Fruit fly (Drosophila melanogaster) whole organism, wandering third instar larva: ENCODE data around the gene CG43902.
A peak's percentile ranks its signal among the peaks of the same experiment; 100 is the strongest.

Source experiments
- Abd-B ChIP-seq: fragments of >200 bp; optimal IDR thresholded peaks from 2 replicates; lab custom pipeline; 2017; ENCODE audit warnings: missing biosample characterization, missing genetic modification characterization
- CG32264 ChIP-seq: fragments of 200-800 bp; sonication (Bioruptor generic); optimal IDR thresholded peaks from 2 replicates; lab custom pipeline; 2016; ENCODE audit warnings: missing biosample characterization, missing genetic modification characterization
- CG9705 ChIP-seq: fragments of 200-800 bp; sonication (Bioruptor generic); optimal IDR thresholded peaks from 2 replicates; lab custom pipeline; 2018; ENCODE audit warnings: missing biosample characterization, mild to moderate bottlenecking, missing genetic modification characterization
- Dfd ChIP-seq: fragments of >200 bp; optimal IDR thresholded peaks from 2 replicates; lab custom pipeline; 2017; ENCODE audit warnings: missing biosample characterization, missing genetic modification characterization
- Dif ChIP-seq: fragments of 200-275, 200-300 bp; sonication (Bioruptor generic); optimal IDR thresholded peaks from 2 replicates; lab custom pipeline; 2018; ENCODE audit warnings: missing biosample characterization, missing genetic modification characterization; ENCODE audit not compliant: partially characterized antibody
- GATAd ChIP-seq: sonication (Bioruptor generic); optimal IDR thresholded peaks from 2 replicates; lab custom pipeline; 2016; ENCODE audit warnings: missing biosample characterization, missing genetic modification characterization
- HLH106 ChIP-seq: fragments of 200-800 bp; optimal IDR thresholded peaks from 3 replicates; lab custom pipeline; 2019; ENCODE audit warnings: missing biosample characterization, mild to moderate bottlenecking, missing genetic modification characterization, moderate library complexity
- Hnf4 ChIP-seq: fragments of 200-800 bp; sonication (Bioruptor generic); optimal IDR thresholded peaks from 2 replicates; lab custom pipeline; 2016; ENCODE audit warnings: missing biosample characterization, mild to moderate bottlenecking, missing genetic modification characterization
- Hr78 ChIP-seq: fragments of >200 bp; optimal IDR thresholded peaks from 2 replicates; lab custom pipeline; 2017; ENCODE audit warnings: missing biosample characterization, missing genetic modification characterization
- Hr83 ChIP-seq: fragments of 200-300 bp; sonication (Bioruptor generic); optimal IDR thresholded peaks from 2 replicates; lab custom pipeline; 2016; ENCODE audit warnings: missing biosample characterization, mild to moderate bottlenecking, missing genetic modification characterization, moderate library complexity; ENCODE audit not compliant: poor library complexity, severe bottlenecking
- Jra ChIP-seq: sonication (Bioruptor generic); optimal IDR thresholded peaks from 2 replicates; lab custom pipeline; 2016; ENCODE audit warnings: missing biosample characterization, missing genetic modification characterization
- Mio ChIP-seq: sonication (Bioruptor generic); optimal IDR thresholded peaks from 2 replicates; lab custom pipeline; 2016; ENCODE audit warnings: missing biosample characterization, missing genetic modification characterization
- Myc ChIP-seq: fragments of >200 bp; optimal IDR thresholded peaks from 2 replicates; lab custom pipeline; 2017
- N ChIP-seq: fragments of >200 bp; optimal IDR thresholded peaks from 2 replicates; lab custom pipeline; 2018; ENCODE audit warnings: missing biosample characterization, missing external identifiers, missing genetic modification characterization
- OdsH ChIP-seq: fragments of 200-800 bp; sonication (Bioruptor generic); optimal IDR thresholded peaks from 2 replicates; lab custom pipeline; 2016; ENCODE audit warnings: missing biosample characterization, mild to moderate bottlenecking, missing genetic modification characterization
- Rel ChIP-seq, 2 experiments: fragments of 200-800 bp; sonication (Bioruptor generic) in 1 of 2; optimal IDR thresholded peaks; 2 replicates in 1 of 2; 3 replicates in 1 of 2; lab custom pipeline; 2016 to 2019; ENCODE audit warnings: mild to moderate bottlenecking in 2 of 2, missing biosample characterization in 2 of 2, missing genetic modification characterization in 2 of 2, moderate library complexity in 1 of 2
- Sp1 ChIP-seq: fragments of 200-800 bp; sonication (Bioruptor generic); optimal IDR thresholded peaks from 3 replicates; lab custom pipeline; 2019; ENCODE audit warnings: missing biosample characterization, mild to moderate bottlenecking, missing genetic modification characterization, moderate library complexity
- Vsx2 ChIP-seq: fragments of 200-300, 225-300 bp; sonication (Bioruptor generic); optimal IDR thresholded peaks from 2 replicates; lab custom pipeline; 2018; ENCODE audit warnings: missing biosample characterization, missing genetic modification characterization; ENCODE audit not compliant: partially characterized antibody
- br ChIP-seq: fragments of 200-800 bp; sonication (Bioruptor generic); optimal IDR thresholded peaks from 2 replicates; lab custom pipeline; 2016; ENCODE audit warnings: missing biosample characterization, missing genetic modification characterization
- brk ChIP-seq: fragments of 200-800 bp; sonication (Bioruptor generic); optimal IDR thresholded peaks from 2 replicates; lab custom pipeline; 2016; ENCODE audit warnings: missing biosample characterization, mild to moderate bottlenecking, missing genetic modification characterization
- dl ChIP-seq, 2 experiments: fragments of 175-275, 200-275 bp in 1 of 2; fragments of 200-275 bp in 1 of 2; sonication (Bioruptor generic); optimal IDR thresholded peaks; lab custom pipeline; 2018; ENCODE audit warnings: mild to moderate bottlenecking in 2 of 2, missing biosample characterization in 2 of 2, missing genetic modification characterization in 2 of 2, moderate library complexity in 2 of 2; ENCODE audit not compliant: partially characterized antibody in 2 of 2, insufficient read depth in 1 of 2
- dmrt93B ChIP-seq: fragments of 200-800 bp; sonication (Bioruptor generic); optimal IDR thresholded peaks from 2 replicates; lab custom pipeline; 2018; ENCODE audit warnings: missing biosample characterization, mild to moderate bottlenecking, missing genetic modification characterization
- dsf ChIP-seq: sonication (Bioruptor generic); optimal IDR thresholded peaks from 2 replicates; lab custom pipeline; 2016; ENCODE audit warnings: missing biosample characterization, missing genetic modification characterization, borderline replicate concordance
- ey ChIP-seq: fragments of 200-800 bp; sonication (Bioruptor generic); optimal IDR thresholded peaks from 2 replicates; lab custom pipeline; 2016; ENCODE audit warnings: missing biosample characterization, missing genetic modification characterization
- foxo ChIP-seq, 2 experiments: fragments of 200-800 bp; sonication (Bioruptor generic); optimal IDR thresholded peaks; 2 replicates in 1 of 2; 3 replicates in 1 of 2; lab custom pipeline; 2016 to 2017; ENCODE audit warnings: missing biosample characterization in 2 of 2, missing genetic modification characterization in 2 of 2
- fru ChIP-seq: fragments of 200-800 bp; sonication (Bioruptor generic); optimal IDR thresholded peaks from 3 replicates; lab custom pipeline; 2016; ENCODE audit warnings: missing biosample characterization, mild to moderate bottlenecking, missing genetic modification characterization
- h ChIP-seq: fragments of 200-800 bp; sonication (Bioruptor generic); optimal IDR thresholded peaks from 3 replicates; lab custom pipeline; 2016; ENCODE audit warnings: missing biosample characterization, mild to moderate bottlenecking, missing genetic modification characterization
- jim ChIP-seq: fragments of 175-275, 200-325 bp; sonication (Bioruptor generic); optimal IDR thresholded peaks from 2 replicates; lab custom pipeline; 2016; ENCODE audit warnings: missing biosample characterization, mild to moderate bottlenecking, missing genetic modification characterization
- lola ChIP-seq: fragments of >200 bp; optimal IDR thresholded peaks from 2 replicates; lab custom pipeline; 2017; ENCODE audit warnings: missing biosample characterization, missing genetic modification characterization
- pan ChIP-seq: fragments of >200 bp; optimal IDR thresholded peaks from 2 replicates; lab custom pipeline; 2017
- psq ChIP-seq: fragments of 200-800 bp; sonication (Bioruptor generic); optimal IDR thresholded peaks from 3 replicates; lab custom pipeline; 2017; ENCODE audit warnings: missing biosample characterization, mild to moderate bottlenecking, missing genetic modification characterization, moderate library complexity
- rgr ChIP-seq: fragments of 200-800 bp; sonication (Bioruptor generic); optimal IDR thresholded peaks from 3 replicates; lab custom pipeline; 2016; ENCODE audit warnings: missing biosample characterization, mild to moderate bottlenecking, missing genetic modification characterization
- sage ChIP-seq: fragments of 200-800 bp; sonication (Bioruptor generic); optimal IDR thresholded peaks from 2 replicates; lab custom pipeline; 2016; ENCODE audit warnings: missing biosample characterization, mild to moderate bottlenecking, missing genetic modification characterization
- sv ChIP-seq: fragments of 200-800 bp; sonication (Bioruptor generic); optimal IDR thresholded peaks from 3 replicates; lab custom pipeline; 2016; ENCODE audit warnings: missing biosample characterization, missing genetic modification characterization
- tai ChIP-seq: sonication (Bioruptor generic); optimal IDR thresholded peaks from 2 replicates; lab custom pipeline; 2016; ENCODE audit warnings: missing biosample characterization, missing genetic modification characterization
- usp ChIP-seq: fragments of >200 bp; optimal IDR thresholded peaks from 2 replicates; lab custom pipeline; 2017; ENCODE audit warnings: missing biosample characterization, missing genetic modification characterization
- woc ChIP-seq: sonication (Bioruptor generic); optimal IDR thresholded peaks from 2 replicates; lab custom pipeline; 2016; ENCODE audit warnings: missing biosample characterization, mild to moderate bottlenecking, missing genetic modification characterization

Gene CG43902

dm6 chrX:10115582-10116207 lies 42.5 kb upstream of the CG43902 start:
- TF ChIP-seq Jra (GFP tag; lab: Kevin White, UChicago) (no peak), HLH106 (tag; lab: Kevin White, UChicago) (no peak), psq (GFP tag; lab: Kevin White, UChicago) (peak; percentile 57), fru (GFP tag; lab: Kevin White, UChicago) (peak; percentile 28), Vsx2 (no peak)

dm6 chrX:10118333-10118732 lies 39.9 kb upstream of the CG43902 start:
- TF ChIP-seq br (no peak), psq (GFP tag; lab: Kevin White, UChicago) (peak; percentile 28), woc (GFP tag; lab: Kevin White, UChicago) (peak; percentile 35), sv (GFP tag; lab: Kevin White, UChicago) (no peak)

dm6 chrX:10125629-10126028 lies 32.6 kb upstream of the CG43902 start:
- TF ChIP-seq pan (lab: Kevin White, UChicago) (no peak), CG32264 (no peak), tai (no peak), woc (GFP tag; lab: Kevin White, UChicago) (no peak), Rel (GFP tag; optimal IDR thresholded peaks at IDR 0.05; lab: Kevin White, UChicago) (no peak), Rel (tag; optimal IDR thresholded peaks at IDR 0.05; lab: Kevin White, UChicago) (no peak), br (no peak), dsf (no peak), psq (GFP tag; lab: Kevin White, UChicago) (peak; percentile 3), GATAd (no peak), brk (GFP tag; lab: Kevin White, UChicago) (no peak), Mio (GFP tag; lab: Kevin White, UChicago) (no peak), Jra (GFP tag; lab: Kevin White, UChicago) (no peak), fru (GFP tag; lab: Kevin White, UChicago) (peak; percentile 21), foxo (GFP tag; optimal IDR thresholded peaks at IDR 0.05; lab: Kevin White, UChicago) (peak in 1 of 2 experiments; percentile 21), Dfd (no peak), lola (GFP tag; lab: Kevin White, UChicago) (no peak), Hr83 (GFP tag; lab: Kevin White, UChicago) (no peak), Dif (GFP tag; lab: Kevin White, UChicago) (no peak), Hnf4 (GFP tag; lab: Kevin White, UChicago) (no peak), h (GFP tag; lab: Kevin White, UChicago) (peak; percentile 34), ey (GFP tag; lab: Kevin White, UChicago) (peak; percentile 27), dl (GFP tag; optimal IDR thresholded peaks at IDR 0.05; lab: Kevin White, UChicago; ENCODE audit: insufficient read depth in 1 of 2, partially characterized antibody in 2 of 2) (no peak), sv (GFP tag; lab: Kevin White, UChicago) (no peak), HLH106 (tag; lab: Kevin White, UChicago) (no peak), Myc (lab: Kevin White, UChicago) (no peak), sage (GFP tag; lab: Kevin White, UChicago) (no peak), usp (no peak), OdsH (GFP tag; lab: Kevin White, UChicago) (no peak), rgr (GFP tag; lab: Kevin White, UChicago) (peak; percentile 25), Abd-B (GFP tag; lab: Kevin White, UChicago) (no peak), jim (GFP tag; lab: Kevin White, UChicago) (no peak), N (GFP tag; lab: Kevin White, UChicago) (no peak), dmrt93B (GFP tag; lab: Kevin White, UChicago) (no peak)

dm6 chrX:10127204-10127603 lies 31.0 kb upstream of the CG43902 start:
- TF ChIP-seq GATAd (no peak), Abd-B (GFP tag; lab: Kevin White, UChicago) (no peak), Dfd (no peak), Mio (GFP tag; lab: Kevin White, UChicago) (no peak), sv (GFP tag; lab: Kevin White, UChicago) (no peak), jim (GFP tag; lab: Kevin White, UChicago) (no peak), Hr78 (no peak), tai (no peak), CG9705 (GFP tag; lab: Kevin White, UChicago) (no peak), dmrt93B (GFP tag; lab: Kevin White, UChicago) (no peak), foxo (GFP tag; optimal IDR thresholded peaks at IDR 0.05; lab: Kevin White, UChicago) (no peak), Sp1 (GFP tag; lab: Kevin White, UChicago) (no peak), fru (GFP tag; lab: Kevin White, UChicago) (no peak), Hr83 (GFP tag; lab: Kevin White, UChicago) (no peak), lola (GFP tag; lab: Kevin White, UChicago) (no peak), HLH106 (tag; lab: Kevin White, UChicago) (no peak)
- TF ChIP-seq, all 38 proteins: peak for 0
